Worm (Caenorhabditis elegans) whole organism, mixed stage, embryonic: ENCODE results near the gene srw-62.
A peak's percentile ranks its signal among the peaks of the same experiment; 100 is the strongest.

Source experiments
- M03D4.4 ChIP-seq: sonication (generic microtip); optimal IDR thresholded peaks from 2 replicates; lab custom pipeline; 2017; ENCODE audit warnings: mild to moderate bottlenecking, missing genetic modification characterization, missing compliant biosample characterization
- bed-3 ChIP-seq: fragments of 200-800 bp; sonication (Bioruptor generic); optimal IDR thresholded peaks from 3 replicates; lab custom pipeline; 2018; ENCODE audit warnings: mild to moderate bottlenecking, missing genetic modification characterization, moderate library complexity, missing compliant biosample characterization
- ceh-39 ChIP-seq: fragments of 150-350 bp; optimal IDR thresholded peaks from 2 replicates; lab custom pipeline; 2014; ENCODE audit warnings: missing biosample characterization, missing genetic modification characterization
- ceh-43 ChIP-seq: fragments of 200-800 bp; sonication (Bioruptor generic); optimal IDR thresholded peaks from 2 replicates; lab custom pipeline; 2018; ENCODE audit warnings: mild to moderate bottlenecking, missing genetic modification characterization, moderate library complexity, missing compliant biosample characterization
- ces-1 ChIP-seq: fragments of 150-350 bp; optimal IDR thresholded peaks from 2 replicates; lab custom pipeline; 2014; ENCODE audit warnings: missing biosample characterization, missing genetic modification reagents, missing genetic modification characterization
- cnd-1 ChIP-seq: fragments of 200-800 bp; sonication (Bioruptor generic); optimal IDR thresholded peaks from 2 replicates; lab custom pipeline; 2018; ENCODE audit warnings: mild to moderate bottlenecking, missing genetic modification characterization, missing compliant biosample characterization
- drap-1 ChIP-seq: fragments of 200-800 bp; sonication (Bioruptor generic); optimal IDR thresholded peaks from 3 replicates; lab custom pipeline; 2018; ENCODE audit warnings: mild to moderate bottlenecking, missing genetic modification characterization, missing compliant biosample characterization
- elt-1 ChIP-seq: sonication (generic microtip); optimal IDR thresholded peaks from 2 replicates; lab custom pipeline; 2017; ENCODE audit warnings: missing genetic modification characterization, mild to moderate bottlenecking, missing compliant biosample characterization, antibody characterized with exemption, moderate library complexity, borderline replicate concordance; ENCODE audit not compliant: insufficient read depth
- elt-3 ChIP-seq: fragments of 150-350 bp; optimal IDR thresholded peaks from 2 replicates; lab custom pipeline; 2014; ENCODE audit warnings: missing biosample characterization, missing genetic modification characterization
- flh-1 ChIP-seq: fragments of 200-800 bp; sonication (Bioruptor generic); optimal IDR thresholded peaks from 2 replicates; lab custom pipeline; 2018; ENCODE audit warnings: mild to moderate bottlenecking, missing genetic modification characterization, moderate library complexity, missing compliant biosample characterization
- hlh-1 ChIP-seq: fragments of 150-350 bp; optimal IDR thresholded peaks from 2 replicates; lab custom pipeline; 2014; ENCODE audit warnings: missing biosample characterization, missing genetic modification reagents, missing genetic modification characterization
- lin-13 ChIP-seq: fragments of 150-350 bp; optimal IDR thresholded peaks from 2 replicates; lab custom pipeline; 2014; ENCODE audit warnings: missing biosample characterization, missing genetic modification characterization
- lin-32 ChIP-seq: fragments of 200-800 bp; sonication (Bioruptor generic); optimal IDR thresholded peaks from 2 replicates; lab custom pipeline; 2018; ENCODE audit warnings: mild to moderate bottlenecking, missing genetic modification characterization, missing compliant biosample characterization
- mab-5 ChIP-seq: fragments of 150-350 bp; optimal IDR thresholded peaks from 2 replicates; lab custom pipeline; 2014; ENCODE audit warnings: missing biosample characterization, missing genetic modification characterization
- mep-1 ChIP-seq: fragments of 150-350 bp; optimal IDR thresholded peaks from 2 replicates; lab custom pipeline; 2017; ENCODE audit warnings: missing biosample characterization, missing genetic modification reagents, missing genetic modification characterization, inconsistent platforms
- mls-2 ChIP-seq: sonication (generic microtip); optimal IDR thresholded peaks from 2 replicates; lab custom pipeline; 2016; ENCODE audit warnings: mild to moderate bottlenecking, missing genetic modification characterization, moderate library complexity, missing compliant biosample characterization
- nhr-2 ChIP-seq: fragments of 150-350 bp; optimal IDR thresholded peaks from 2 replicates; lab custom pipeline; 2014; ENCODE audit warnings: missing biosample characterization, missing genetic modification characterization
- nhr-237 ChIP-seq: fragments of 150-350 bp; optimal IDR thresholded peaks from 2 replicates; lab custom pipeline; 2014; ENCODE audit warnings: missing biosample characterization, missing genetic modification characterization
- nhr-28 ChIP-seq: fragments of 150-350 bp; optimal IDR thresholded peaks from 2 replicates; lab custom pipeline; 2014; ENCODE audit warnings: missing biosample characterization, missing genetic modification characterization
- nhr-76 ChIP-seq: sonication (generic microtip); optimal IDR thresholded peaks from 2 replicates; lab custom pipeline; 2017; ENCODE audit warnings: missing biosample characterization, missing genetic modification characterization
- pha-4 ChIP-seq: fragments of 150-350 bp; optimal IDR thresholded peaks from 2 replicates; lab custom pipeline; 2018; ENCODE audit warnings: missing biosample characterization, missing genetic modification reagents, missing genetic modification characterization
- sem-2 ChIP-seq: fragments of 200-800 bp; sonication (Bioruptor generic); optimal IDR thresholded peaks from 2 replicates; lab custom pipeline; 2018; ENCODE audit warnings: mild to moderate bottlenecking, missing genetic modification characterization, missing compliant biosample characterization
- snpc-4 ChIP-seq: fragments of 150-350 bp; optimal IDR thresholded peaks from 2 replicates; lab custom pipeline; 2014; ENCODE audit warnings: missing biosample characterization, missing genetic modification characterization
- sptf-1 ChIP-seq: sonication (generic microtip); optimal IDR thresholded peaks from 2 replicates; lab custom pipeline; 2017; ENCODE audit warnings: mild to moderate bottlenecking, missing genetic modification characterization, moderate library complexity, missing compliant biosample characterization
- unc-120 ChIP-seq: sonication (generic microtip); optimal IDR thresholded peaks from 2 replicates; lab custom pipeline; 2017; ENCODE audit warnings: missing genetic modification characterization, missing compliant biosample characterization; ENCODE audit not compliant: poor library complexity, severe bottlenecking
- unc-39 ChIP-seq: fragments of 150-350 bp; optimal IDR thresholded peaks from 2 replicates; lab custom pipeline; 2014; ENCODE audit warnings: missing biosample characterization, missing genetic modification characterization
- unc-62 ChIP-seq: fragments of 150-350 bp; optimal IDR thresholded peaks from 2 replicates; lab custom pipeline; 2014; ENCODE audit warnings: missing biosample characterization, missing genetic modification reagents, missing genetic modification characterization
- zip-8 ChIP-seq: fragments of 150-350 bp; optimal IDR thresholded peaks from 2 replicates; lab custom pipeline; 2014; ENCODE audit warnings: missing biosample characterization, missing genetic modification characterization
- ztf-11 ChIP-seq: fragments of 150-350 bp; optimal IDR thresholded peaks from 2 replicates; lab custom pipeline; 2014; ENCODE audit warnings: missing biosample characterization, missing genetic modification characterization

The srw-62 gene

DNA sequence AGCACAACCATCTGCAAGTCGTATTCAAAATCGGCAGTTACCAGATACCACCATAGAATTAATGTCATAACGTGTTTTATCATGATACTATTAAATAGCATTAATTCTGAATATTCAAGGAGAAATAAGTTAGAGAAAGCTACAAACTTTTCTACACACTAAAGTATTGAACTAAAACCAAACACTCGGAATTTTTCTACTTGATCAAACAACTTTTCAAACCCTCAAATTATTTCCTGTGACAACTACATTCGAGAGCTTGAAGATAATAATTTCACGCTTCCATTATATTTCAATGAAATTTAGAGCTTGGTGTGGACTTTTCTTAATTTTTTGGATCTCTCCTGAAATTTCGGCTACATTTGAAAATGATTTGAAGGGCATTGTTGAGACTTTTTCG, 2.8 kb upstream of the srw-62 start, which contains the start of gene irld-47:
Gene irld-47 (minus strand): TSS at position 101 of the 400 bp plus-strand sequence.
- TF ChIP-seq ceh-39 (tag; lab: Kevin White, UChicago) (no peak), mab-5 (tag; lab: Kevin White, UChicago) (no peak), sptf-1 (tag; lab: Kevin White, UChicago) (no peak), nhr-28 (tag; lab: Kevin White, UChicago) (no peak), cnd-1 (no peak), lin-13 (no peak), drap-1 (no peak)

DNA sequence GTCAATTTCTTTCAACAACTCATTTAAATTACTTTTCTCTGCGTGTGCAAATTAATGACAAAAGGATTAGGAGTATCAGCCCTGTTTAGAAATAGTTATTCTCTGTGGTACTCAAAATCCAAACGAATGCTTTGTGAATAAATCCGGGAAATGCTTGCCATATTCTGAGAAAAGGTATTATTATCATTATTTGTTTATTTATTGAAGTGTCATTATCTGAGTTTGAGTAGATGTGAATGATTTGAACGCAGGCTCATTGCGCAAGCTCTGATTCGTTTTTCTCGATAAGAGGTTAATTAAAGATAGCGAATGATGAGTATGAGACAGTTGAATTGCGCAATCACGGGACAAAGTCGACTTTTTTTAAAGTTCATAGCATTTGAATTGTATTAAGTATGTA, 2.7 kb downstream of the srw-62 start:
- no peak for TF ChIP-seq hlh-1
- peak; percentile 87 for TF ChIP-seq zip-8 (tag; lab: Kevin White, UChicago)

DNA sequence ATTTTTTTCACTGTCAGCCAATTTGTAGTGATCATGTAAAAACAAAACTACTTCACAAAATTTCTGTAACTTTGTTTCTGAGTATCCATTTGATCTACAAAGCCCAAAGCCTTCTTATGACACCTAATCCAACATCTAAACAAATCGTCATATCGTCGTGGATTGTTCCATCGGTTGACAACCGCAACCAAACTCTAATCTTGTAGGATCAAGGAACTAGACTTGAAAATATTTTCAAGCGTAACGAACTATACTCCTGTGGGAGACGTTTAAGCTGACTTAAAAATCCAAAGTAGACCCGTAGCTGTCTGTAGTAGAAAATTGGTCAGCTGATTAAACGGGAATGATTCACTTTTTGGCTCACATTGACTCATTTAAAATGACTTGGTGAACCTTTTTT, 4.4 kb downstream of the srw-62 start:
- TF ChIP-seq lin-32 (GFP tag; lab: Kevin White, UChicago) (no peak), bed-3 (no peak), nhr-76 (tag; lab: Kevin White, UChicago) (no peak), cnd-1 (no peak), snpc-4 (tag; lab: Kevin White, UChicago) (no peak), M03D4.4 (tag; lab: Kevin White, UChicago) (no peak), ztf-11 (no peak), mep-1 (no peak), mab-5 (tag; lab: Kevin White, UChicago) (no peak), unc-120 (tag; lab: Kevin White, UChicago) (no peak), elt-1 (tag; lab: Kevin White, UChicago) (no peak), nhr-2 (no peak), nhr-237 (no peak), unc-62 (GFP tag; lab: Kevin White, UChicago) (no peak)

DNA sequence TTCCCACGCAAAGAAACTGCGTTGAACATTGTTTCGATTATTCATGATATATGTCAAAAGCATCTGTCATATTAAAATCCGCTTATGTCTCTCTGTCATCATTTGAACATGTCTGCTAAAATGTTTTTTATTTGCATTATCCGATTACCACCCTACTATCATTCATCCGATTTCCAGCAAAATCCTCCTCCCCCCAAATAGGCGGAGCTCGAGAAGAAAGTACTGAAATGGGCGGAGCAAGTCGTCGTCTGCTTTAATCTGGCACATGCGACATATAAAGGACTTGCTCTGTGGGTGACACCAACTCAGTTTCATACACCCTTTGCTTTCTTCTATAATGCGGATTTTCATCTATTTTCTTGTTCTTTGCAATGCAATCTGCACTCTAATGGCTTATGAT, 6.8 kb downstream of the srw-62 start, which contains the start of gene T09A5.14:
Gene T09A5.14 (plus strand): TSS at position 301 of the 400 bp plus-strand sequence.
- TF ChIP-seq sem-2 (GFP tag; lab: Kevin White, UChicago) (no peak), nhr-237 (no peak), unc-62 (GFP tag; lab: Kevin White, UChicago) (no peak), elt-1 (tag; lab: Kevin White, UChicago) (no peak), bed-3 (no peak), mep-1 (no peak), snpc-4 (tag; lab: Kevin White, UChicago) (no peak), mls-2 (tag; lab: Kevin White, UChicago) (no peak), ceh-43 (no peak), elt-3 (no peak), unc-120 (tag; lab: Kevin White, UChicago) (no peak), zip-8 (tag; lab: Kevin White, UChicago) (no peak), flh-1 (GFP tag; lab: Kevin White, UChicago) (no peak)
- TF ChIP-seq, all 35 proteins: peak for 0

DNA sequence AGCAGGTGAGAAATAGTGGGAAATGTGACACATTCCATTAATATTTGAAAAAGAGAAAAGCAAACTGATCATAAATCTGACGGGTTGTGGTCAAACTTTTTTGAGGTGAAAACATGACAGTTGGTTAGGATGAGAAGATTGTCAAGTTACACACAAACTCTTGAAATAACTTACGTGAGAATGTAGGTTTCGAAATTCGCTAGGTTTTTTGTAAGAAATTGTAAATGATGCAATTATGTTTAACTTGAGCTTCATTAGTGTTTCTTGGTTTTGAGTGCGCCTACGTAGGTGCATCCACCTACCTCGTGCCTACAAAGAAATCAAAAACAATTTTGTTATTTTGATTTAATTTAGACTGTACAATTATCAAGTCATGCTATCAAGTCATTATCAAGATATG, 10.1 kb downstream of the srw-62 start, which contains the start of gene cex-2:
Gene cex-2 (minus strand): TSS at position 101 of the 400 bp plus-strand sequence.
- TF ChIP-seq pha-4 (no peak), mab-5 (tag; lab: Kevin White, UChicago) (no peak), ces-1 (GFP tag; lab: Kevin White, UChicago) (no peak), unc-39 (no peak), nhr-237 (no peak), zip-8 (tag; lab: Kevin White, UChicago) (no peak), snpc-4 (tag; lab: Kevin White, UChicago) (no peak), sem-2 (GFP tag; lab: Kevin White, UChicago) (no peak), ceh-43 (no peak), sptf-1 (tag; lab: Kevin White, UChicago) (no peak), unc-62 (GFP tag; lab: Kevin White, UChicago) (no peak), cnd-1 (no peak)

DNA sequence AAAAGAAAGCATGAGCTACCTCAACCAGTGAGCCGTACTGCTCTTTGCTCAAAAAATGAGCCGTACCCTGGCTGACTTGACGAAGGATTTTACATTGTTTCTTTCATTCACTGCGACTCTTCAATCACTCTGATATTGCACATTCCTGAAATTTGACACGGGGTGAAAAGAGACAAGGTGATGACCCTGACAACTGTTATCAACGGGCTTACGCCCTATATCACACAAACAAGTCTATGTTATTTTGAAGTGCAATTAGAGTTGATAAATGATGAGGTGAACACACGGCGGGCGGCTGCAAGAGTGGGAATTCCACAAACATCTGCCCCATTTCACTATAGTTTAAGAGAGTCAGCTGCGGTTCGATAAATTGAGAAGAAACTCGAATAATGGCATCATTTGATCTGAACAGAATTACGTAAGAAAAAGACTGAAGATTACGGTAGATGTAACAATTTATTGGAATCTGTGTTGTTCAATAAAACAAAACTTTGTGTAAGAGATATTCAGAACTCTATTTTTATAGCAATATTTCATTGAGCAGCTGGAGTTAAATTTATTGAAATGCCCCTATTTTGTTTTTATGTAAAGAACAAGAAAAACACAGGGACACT, 11.5 kb downstream of the srw-62 start:
- TF ChIP-seq nhr-76 (tag; lab: Kevin White, UChicago): no peak
- TF ChIP-seq nhr-28 (tag; lab: Kevin White, UChicago): no peak
- peak; percentile 96 for TF ChIP-seq hlh-1
- TF ChIP-seq lin-32 (GFP tag; lab: Kevin White, UChicago): no peak
- peak; percentile 46 for TF ChIP-seq unc-62 (GFP tag; lab: Kevin White, UChicago)
- peak; percentile 60 for TF ChIP-seq unc-120 (tag; lab: Kevin White, UChicago)
- no peak for TF ChIP-seq nhr-237
